Worm (Caenorhabditis elegans): ENCODE data around the gene gadr-3.

gadr-3 gene

ce11 chrIII:6307832-6308231 is 22.0 kb upstream of the gadr-3 start:
- TF ChIP-seq C34F6.9 (tag; optimal IDR thresholded peaks at IDR 0.05) (peak; percentile 36), nhr-129 (tag; optimal IDR thresholded peaks at IDR 0.05) (peak; percentile 28), lsy-2 (tag; optimal IDR thresholded peaks at IDR 0.05) (peak in 1 of 2 experiments; percentile 8), R02D3.7 (tag; optimal IDR thresholded peaks at IDR 0.05) (no peak), unc-55 (GFP tag; optimal IDR thresholded peaks at IDR 0.05) (peak; percentile 33)

- TF ChIP-seq lin-13 (GFP tag; optimal IDR thresholded peaks at IDR 0.05) = no peak
- TF ChIP-seq ceh-16 (tag; optimal IDR thresholded peaks at IDR 0.05) = no peak
- no peak for TF ChIP-seq egl-27 (tag; optimal IDR thresholded peaks at IDR 0.05)
- no peak for TF ChIP-seq nhr-21 (tag; optimal IDR thresholded peaks at IDR 0.05)
- TF ChIP-seq lsy-2 (tag; optimal IDR thresholded peaks at IDR 0.05) = no peak
- no peak for TF ChIP-seq unc-39 (tag; optimal IDR thresholded peaks at IDR 0.05)
- no peak for TF ChIP-seq snpc-4 (tag; optimal IDR thresholded peaks at IDR 0.05)
- no peak for TF ChIP-seq nhr-129 (tag; optimal IDR thresholded peaks at IDR 0.05)
- TF ChIP-seq zag-1 (tag; optimal IDR thresholded peaks at IDR 0.05) = no peak
- no peak for TF ChIP-seq fos-1 (tag; optimal IDR thresholded peaks at IDR 0.05)
- TF ChIP-seq elt-3 (tag; optimal IDR thresholded peaks at IDR 0.05) = no peak
- TF ChIP-seq alr-1 (tag; optimal IDR thresholded peaks at IDR 0.05) = no peak
- TF ChIP-seq blmp-1 (tag; optimal IDR thresholded peaks at IDR 0.05; ENCODE audit: insufficient read depth) = no peak
- no peak for TF ChIP-seq sma-3 (GFP tag; optimal IDR thresholded peaks at IDR 0.05)
- TF ChIP-seq nhr-6 (tag; optimal IDR thresholded peaks at IDR 0.05) = no peak
- TF ChIP-seq elt-1 (tag; optimal IDR thresholded peaks at IDR 0.05) = no peak
Observed at ce11 chrIII:6303787-6304186, 18.0 kb upstream of the gadr-3 start.

- no peak for TF ChIP-seq nhr-23 (tag; optimal IDR thresholded peaks at IDR 0.05)
- TF ChIP-seq lin-39 (tag; optimal IDR thresholded peaks at IDR 0.05) = no peak
- peak; percentile 85 for TF ChIP-seq nhr-21 (tag; optimal IDR thresholded peaks at IDR 0.05)
- no peak for TF ChIP-seq nhr-11 (tag; optimal IDR thresholded peaks at IDR 0.05)
- peak; percentile 43 for TF ChIP-seq fos-1 (tag; optimal IDR thresholded peaks at IDR 0.05)
- no peak for TF ChIP-seq dmd-4 (tag; optimal IDR thresholded peaks at IDR 0.05)
- peak; percentile 25 for TF ChIP-seq egl-27 (tag; optimal IDR thresholded peaks at IDR 0.05)
- TF ChIP-seq mab-5 (tag; optimal IDR thresholded peaks at IDR 0.05) = no peak
- peak; percentile 49 for TF ChIP-seq ztf-4 (tag; optimal IDR thresholded peaks at IDR 0.05)
- TF ChIP-seq ZK546.5 (tag; optimal IDR thresholded peaks at IDR 0.05) = no peak
- no peak for TF ChIP-seq lin-11 (tag; optimal IDR thresholded peaks at IDR 0.05)
- TF ChIP-seq gmeb-1 (tag; optimal IDR thresholded peaks at IDR 0.05) = peak; percentile 51
- peak; percentile 89 for TF ChIP-seq sma-3 (GFP tag; optimal IDR thresholded peaks at IDR 0.05)
- TF ChIP-seq mbf-1 (tag; optimal IDR thresholded peaks at IDR 0.05) = no peak
- TF ChIP-seq elt-1 (tag; optimal IDR thresholded peaks at IDR 0.05) = no peak
- no peak for TF ChIP-seq ztf-11 (tag; optimal IDR thresholded peaks at IDR 0.05)
- no peak for TF ChIP-seq aly-2 (tag; optimal IDR thresholded peaks at IDR 0.05)
- no peak for TF ChIP-seq nhr-237 (tag; optimal IDR thresholded peaks at IDR 0.05)
- no peak for TF ChIP-seq peb-1 (tag; optimal IDR thresholded peaks at IDR 0.05)
- TF ChIP-seq snpc-4 (tag; optimal IDR thresholded peaks at IDR 0.05) = no peak
- no peak for TF ChIP-seq alr-1 (tag; optimal IDR thresholded peaks at IDR 0.05)
- peak; percentile 86 for TF ChIP-seq crh-2 (tag; optimal IDR thresholded peaks at IDR 0.05)
- TF ChIP-seq lsy-2 (tag; optimal IDR thresholded peaks at IDR 0.05) = peak; percentile 56 to 85
- peak; percentile 93 for TF ChIP-seq nhr-129 (tag; optimal IDR thresholded peaks at IDR 0.05)
- no peak for TF ChIP-seq ztf-1 (GFP tag; conservative IDR thresholded peaks at IDR 0.05)
- TF ChIP-seq mdl-1 (tag; optimal IDR thresholded peaks at IDR 0.05) = peak; percentile 4 to 80
- TF ChIP-seq ceh-16 (tag; optimal IDR thresholded peaks at IDR 0.05) = no peak
- TF ChIP-seq nhr-6 (tag; optimal IDR thresholded peaks at IDR 0.05) = peak; percentile 69
- peak; percentile 82 for TF ChIP-seq sem-4 (tag; optimal IDR thresholded peaks at IDR 0.05)
- TF ChIP-seq zag-1 (tag; optimal IDR thresholded peaks at IDR 0.05) = peak; percentile 52
- TF ChIP-seq F13H6.1 (tag; optimal IDR thresholded peaks at IDR 0.05) = peak; percentile 68
- TF ChIP-seq nhr-10 (tag; optimal IDR thresholded peaks at IDR 0.05) = no peak
- TF ChIP-seq ama-1 (optimal IDR thresholded peaks at IDR 0.05) = peak; percentile 56
- TF ChIP-seq R02D3.7 (tag; optimal IDR thresholded peaks at IDR 0.05) = no peak
- peak; percentile 93 for TF ChIP-seq C34F6.9 (tag; optimal IDR thresholded peaks at IDR 0.05)
- TF ChIP-seq Y55F3AM.14 (GFP tag; optimal IDR thresholded peaks at IDR 0.05) = no peak
- TF ChIP-seq lin-13 (GFP tag; optimal IDR thresholded peaks at IDR 0.05) = peak; percentile 36
- TF ChIP-seq sma-9 (GFP tag; optimal IDR thresholded peaks at IDR 0.05) = peak; percentile 54
- TF ChIP-seq sma-9 (tag; optimal IDR thresholded peaks at IDR 0.05) = no peak
- no peak for TF ChIP-seq unc-62 (GFP tag; optimal IDR thresholded peaks at IDR 0.05)
- TF ChIP-seq nhr-77 (tag; optimal IDR thresholded peaks at IDR 0.05) = no peak
- no peak for TF ChIP-seq skn-1 (tag; optimal IDR thresholded peaks at IDR 0.05)
- peak; percentile 87 for TF ChIP-seq nhr-25 (tag; optimal IDR thresholded peaks at IDR 0.05)
- TF ChIP-seq elt-3 (tag; optimal IDR thresholded peaks at IDR 0.05) = no peak
- TF ChIP-seq unc-55 (GFP tag; optimal IDR thresholded peaks at IDR 0.05) = peak; percentile 72
- no peak for TF ChIP-seq ceh-82 (tag; optimal IDR thresholded peaks at IDR 0.05)
- peak; percentile 61 for TF ChIP-seq blmp-1 (tag; optimal IDR thresholded peaks at IDR 0.05; ENCODE audit: insufficient read depth)
- TF ChIP-seq unc-39 (tag; optimal IDR thresholded peaks at IDR 0.05) = no peak
Observed at ce11 chrIII:6303114-6303647, 17.4 kb upstream of the gadr-3 start, which contains the start of gene F47D12.9. TSS of gene F47D12.9 (minus strand) at chrIII:6303380.

All from whole organism, L2 larva.